Worm (Caenorhabditis elegans) whole organism, L3 larva: Measurements from ENCODE around the gene F23D12.4.

Experiments used
- R02D3.7 ChIP-seq: fragments of 150-350 bp; optimal IDR thresholded peaks from 2 replicates; lab custom pipeline; 2014; ENCODE audit warnings: missing biosample characterization, missing genetic modification characterization
- ZK546.5 ChIP-seq: sonication (generic microtip); optimal IDR thresholded peaks from 2 replicates; lab custom pipeline; 2017; ENCODE audit warnings: missing biosample characterization, missing genetic modification characterization
- aly-2 ChIP-seq: fragments of 150-350 bp; optimal IDR thresholded peaks from 2 replicates; lab custom pipeline; 2014; ENCODE audit warnings: missing biosample characterization, missing genetic modification characterization
- ama-1 ChIP-seq: fragments of 150-350 bp; optimal IDR thresholded peaks from 2 replicates; lab custom pipeline; 2018
- ceh-16 ChIP-seq: sonication (generic microtip); optimal IDR thresholded peaks from 2 replicates; lab custom pipeline; 2017; ENCODE audit warnings: missing biosample characterization, missing genetic modification characterization
- ceh-28 ChIP-seq: fragments of 150-350 bp; optimal IDR thresholded peaks from 2 replicates; lab custom pipeline; 2014; ENCODE audit warnings: missing biosample characterization, missing genetic modification reagents, missing genetic modification characterization
- ceh-82 ChIP-seq: fragments of 150-350 bp; optimal IDR thresholded peaks from 2 replicates; lab custom pipeline; 2014; ENCODE audit warnings: missing biosample characterization, missing genetic modification characterization
- ceh-9 ChIP-seq: sonication (generic microtip); optimal IDR thresholded peaks from 2 replicates; lab custom pipeline; 2018; ENCODE audit warnings: missing biosample characterization, missing genetic modification characterization
- daf-12 ChIP-seq: fragments of 150-350 bp; optimal IDR thresholded peaks from 2 replicates; lab custom pipeline; 2014; ENCODE audit warnings: missing biosample characterization, missing genetic modification reagents, missing genetic modification characterization
- egl-27 ChIP-seq: sonication (generic microtip); optimal IDR thresholded peaks from 4 replicates; lab custom pipeline; 2017; ENCODE audit warnings: missing biosample characterization, missing genetic modification reagents, missing genetic modification characterization
- egl-5 ChIP-seq: fragments of 150-350 bp; optimal IDR thresholded peaks from 2 replicates; lab custom pipeline; 2017; ENCODE audit warnings: missing biosample characterization, missing genetic modification reagents, missing genetic modification characterization, inconsistent platforms
- elt-1 ChIP-seq: fragments of 150-350 bp; optimal IDR thresholded peaks from 2 replicates; lab custom pipeline; 2014; ENCODE audit warnings: missing biosample characterization, missing genetic modification characterization
- elt-2 ChIP-seq: sonication (generic microtip); optimal IDR thresholded peaks from 2 replicates; lab custom pipeline; 2016; ENCODE audit warnings: missing genetic modification reagents, mild to moderate bottlenecking, missing genetic modification characterization, missing compliant biosample characterization
- elt-3 ChIP-seq, 3 experiments: fragments of 150-350 bp in 1 of 3; sonication (generic microtip) in 2 of 3; optimal IDR thresholded peaks; 2 replicates in 2 of 3; 4 replicates in 1 of 3; lab custom pipeline; 2014 to 2017; ENCODE audit warnings: missing biosample characterization in 3 of 3, missing genetic modification characterization in 3 of 3
- eor-1 ChIP-seq, 2 experiments: fragments of 150-350 bp; optimal IDR thresholded peaks; 2 replicates each; lab custom pipeline; 2014 to 2018; ENCODE audit warnings: missing biosample characterization in 2 of 2, missing genetic modification characterization in 2 of 2
- fkh-10 ChIP-seq: sonication (generic microtip); optimal IDR thresholded peaks from 2 replicates; lab custom pipeline; 2017; ENCODE audit warnings: missing biosample characterization, missing genetic modification reagents, missing genetic modification characterization
- fkh-2 ChIP-seq: fragments of 150-350 bp; optimal IDR thresholded peaks from 2 replicates; lab custom pipeline; 2014; ENCODE audit warnings: missing biosample characterization, missing genetic modification reagents, missing genetic modification characterization
- fos-1 ChIP-seq: fragments of 150-350 bp; optimal IDR thresholded peaks from 2 replicates; lab custom pipeline; 2014; ENCODE audit warnings: missing biosample characterization, missing genetic modification characterization
- hmg-11 ChIP-seq: sonication (generic microtip); optimal IDR thresholded peaks from 2 replicates; lab custom pipeline; 2016; ENCODE audit warnings: missing genetic modification characterization, missing compliant biosample characterization
- jun-1 ChIP-seq: fragments of 150-350 bp; optimal IDR thresholded peaks from 2 replicates; lab custom pipeline; 2014; ENCODE audit warnings: missing biosample characterization, missing genetic modification reagents, missing genetic modification characterization
- lin-15B ChIP-seq: fragments of 150-350 bp; optimal IDR thresholded peaks from 2 replicates; lab custom pipeline; 2014; ENCODE audit warnings: missing biosample characterization, missing genetic modification characterization
- lin-39 ChIP-seq: fragments of 150-350 bp; optimal IDR thresholded peaks from 2 replicates; lab custom pipeline; 2018; ENCODE audit warnings: missing biosample characterization, missing genetic modification reagents, missing genetic modification characterization
- lsy-12 ChIP-seq: sonication (generic microtip); optimal IDR thresholded peaks from 2 replicates; lab custom pipeline; 2016; ENCODE audit warnings: mild to moderate bottlenecking, missing genetic modification characterization, missing compliant biosample characterization
- mdl-1 ChIP-seq: fragments of 150-350 bp; optimal IDR thresholded peaks from 2 replicates; lab custom pipeline; 2014; ENCODE audit warnings: missing biosample characterization, missing genetic modification characterization
- mml-1 ChIP-seq: fragments of 150-350 bp; sonication (generic microtip); optimal IDR thresholded peaks from 3 replicates; lab custom pipeline; 2014; ENCODE audit warnings: missing biosample characterization, missing genetic modification characterization
- nfya-1 ChIP-seq: sonication (generic microtip); optimal IDR thresholded peaks from 2 replicates; lab custom pipeline; 2017; ENCODE audit warnings: missing genetic modification characterization, mild to moderate bottlenecking, missing compliant biosample characterization, antibody characterized with exemption, moderate library complexity; ENCODE audit not compliant: insufficient read depth
- nhr-11 ChIP-seq: fragments of 150-350 bp; optimal IDR thresholded peaks from 2 replicates; lab custom pipeline; 2014; ENCODE audit warnings: missing biosample characterization, missing genetic modification characterization
- nhr-12 ChIP-seq: fragments of 150-350 bp; optimal IDR thresholded peaks from 2 replicates; lab custom pipeline; 2014; ENCODE audit warnings: missing biosample characterization, missing genetic modification characterization
- nhr-23 ChIP-seq: fragments of 150-350 bp; optimal IDR thresholded peaks from 2 replicates; lab custom pipeline; 2014; ENCODE audit warnings: missing biosample characterization, missing genetic modification reagents, missing genetic modification characterization
- nhr-237 ChIP-seq: fragments of 150-350 bp; optimal IDR thresholded peaks from 2 replicates; lab custom pipeline; 2014; ENCODE audit warnings: missing biosample characterization, missing genetic modification characterization
- nhr-25 ChIP-seq: sonication (generic microtip); optimal IDR thresholded peaks from 2 replicates; lab custom pipeline; 2017; ENCODE audit warnings: missing biosample characterization, missing genetic modification characterization
- nhr-28 ChIP-seq: fragments of 150-350 bp; optimal IDR thresholded peaks from 2 replicates; lab custom pipeline; 2014; ENCODE audit warnings: missing biosample characterization, missing genetic modification characterization
- nhr-43 ChIP-seq: sonication (generic microtip); optimal IDR thresholded peaks from 2 replicates; lab custom pipeline; 2016; ENCODE audit warnings: mild to moderate bottlenecking, missing genetic modification characterization, missing compliant biosample characterization; ENCODE audit not compliant: poor library complexity, severe bottlenecking
- nhr-67 ChIP-seq: fragments of 150-350 bp; optimal IDR thresholded peaks from 2 replicates; lab custom pipeline; 2014; ENCODE audit warnings: missing biosample characterization, missing genetic modification characterization
- nhr-76 ChIP-seq: fragments of 150-350 bp; sonication (generic microtip); optimal IDR thresholded peaks from 5 replicates; lab custom pipeline; 2014; ENCODE audit warnings: missing biosample characterization, missing genetic modification characterization
- nhr-77 ChIP-seq: fragments of 150-350 bp; optimal IDR thresholded peaks from 2 replicates; lab custom pipeline; 2014; ENCODE audit warnings: missing biosample characterization, missing genetic modification characterization
- pha-4 ChIP-seq: fragments of 150-350 bp; optimal IDR thresholded peaks from 2 replicates; lab custom pipeline; 2014; ENCODE audit warnings: missing biosample characterization, missing genetic modification reagents, missing genetic modification characterization
- pqm-1 ChIP-seq: fragments of 150-350 bp; optimal IDR thresholded peaks from 2 replicates; lab custom pipeline; 2017; ENCODE audit warnings: missing biosample characterization, missing genetic modification characterization, inconsistent platforms
- sea-2 ChIP-seq: fragments of 150-350 bp; sonication (generic microtip); optimal IDR thresholded peaks from 4 replicates; lab custom pipeline; 2014; ENCODE audit warnings: missing biosample characterization, missing genetic modification reagents, missing genetic modification characterization
- skn-1 ChIP-seq: fragments of 150-350 bp; optimal IDR thresholded peaks from 2 replicates; lab custom pipeline; 2014; ENCODE audit warnings: missing biosample characterization, missing genetic modification characterization
- snpc-4 ChIP-seq: fragments of 150-350 bp; optimal IDR thresholded peaks from 2 replicates; lab custom pipeline; 2014; ENCODE audit warnings: missing biosample characterization, missing genetic modification characterization
- tbx-2 ChIP-seq: sonication (generic microtip); optimal IDR thresholded peaks from 2 replicates; lab custom pipeline; 2016; ENCODE audit warnings: mild to moderate bottlenecking, missing genetic modification characterization, missing compliant biosample characterization
- unc-39 ChIP-seq: sonication (generic microtip); optimal IDR thresholded peaks from 4 replicates; lab custom pipeline; 2017; ENCODE audit warnings: missing biosample characterization, missing genetic modification characterization
- unc-62 ChIP-seq: fragments of 150-350 bp; sonication (generic microtip); optimal IDR thresholded peaks from 4 replicates; lab custom pipeline; 2014; ENCODE audit warnings: missing biosample characterization, missing genetic modification reagents, missing genetic modification characterization
- zag-1 ChIP-seq: fragments of 150-350 bp; optimal IDR thresholded peaks from 2 replicates; lab custom pipeline; 2014; ENCODE audit warnings: missing biosample characterization, missing genetic modification characterization
- ztf-11 ChIP-seq: fragments of 150-350 bp; optimal IDR thresholded peaks from 2 replicates; lab custom pipeline; 2014; ENCODE audit warnings: missing biosample characterization, missing genetic modification characterization
- ztf-4 ChIP-seq: fragments of 150-350 bp; optimal IDR thresholded peaks from 2 replicates; lab custom pipeline; 2014; ENCODE audit warnings: missing biosample characterization, missing genetic modification characterization

Gene F23D12.4

DNA sequence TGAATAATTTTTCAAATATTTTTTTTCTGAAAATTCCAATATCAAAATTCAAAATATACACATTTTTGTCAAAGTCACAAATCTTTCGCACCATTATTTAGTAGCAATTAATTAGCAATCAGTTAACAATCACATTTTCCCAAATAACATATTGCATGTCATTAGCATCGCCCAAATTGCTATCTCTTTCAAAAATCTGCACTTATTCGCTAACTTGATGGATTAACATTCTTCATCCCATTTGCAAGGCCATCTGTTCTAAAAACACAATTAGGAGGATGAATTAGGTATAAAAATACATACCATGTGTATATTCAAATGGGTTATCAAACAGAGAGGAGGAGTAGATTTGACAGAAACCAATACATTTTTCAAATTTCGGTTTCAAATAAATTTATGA, 42.5 kb downstream of the F23D12.4 start:
- TF ChIP-seq nhr-43 (tag; lab: Kevin White, UChicago) (no peak), ztf-4 (tag; lab: Kevin White, UChicago) (no peak), ztf-11 (no peak), nhr-25 (peak; percentile 68), ceh-28 (tag; lab: Kevin White, UChicago) (no peak), ceh-9 (tag; lab: Kevin White, UChicago) (no peak), elt-1 (tag; lab: Kevin White, UChicago) (peak; percentile 29), eor-1 (tag; optimal IDR thresholded peaks at IDR 0.05; lab: Kevin White, UChicago) (no peak)

DNA sequence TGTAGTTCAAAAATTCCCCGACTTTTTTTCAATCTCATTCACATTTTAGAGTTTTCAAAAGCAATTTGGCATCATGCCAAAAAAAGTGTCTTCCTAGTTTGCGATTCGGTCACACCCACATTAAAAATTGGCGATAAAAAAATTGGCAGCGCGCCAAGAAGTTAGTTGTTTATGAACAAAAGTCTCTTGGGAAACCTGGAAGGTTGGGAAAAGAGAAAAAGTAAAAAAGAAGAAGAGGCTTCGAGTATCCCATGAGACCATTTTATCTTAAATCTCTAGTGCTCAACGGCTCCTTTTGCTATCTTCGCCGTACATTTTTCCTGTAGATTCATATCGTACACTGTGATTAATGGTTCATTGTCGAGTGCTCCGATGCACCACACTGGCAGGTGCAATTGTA, 43.0 kb downstream of the F23D12.4 start:
- TF ChIP-seq nhr-237 (tag; lab: Kevin White, UChicago) = no peak
- TF ChIP-seq zag-1 = no peak
- TF ChIP-seq elt-1 (tag; lab: Kevin White, UChicago) = peak; percentile 66
- TF ChIP-seq fkh-2 (tag; lab: Kevin White, UChicago) = no peak
- TF ChIP-seq elt-3 (tag; optimal IDR thresholded peaks at IDR 0.05; lab: Kevin White, UChicago) = no peak
- TF ChIP-seq snpc-4 (tag; lab: Kevin White, UChicago) = no peak
- no peak for TF ChIP-seq unc-62
- TF ChIP-seq lin-39 (tag; lab: Kevin White, UChicago) = peak; percentile 25

DNA sequence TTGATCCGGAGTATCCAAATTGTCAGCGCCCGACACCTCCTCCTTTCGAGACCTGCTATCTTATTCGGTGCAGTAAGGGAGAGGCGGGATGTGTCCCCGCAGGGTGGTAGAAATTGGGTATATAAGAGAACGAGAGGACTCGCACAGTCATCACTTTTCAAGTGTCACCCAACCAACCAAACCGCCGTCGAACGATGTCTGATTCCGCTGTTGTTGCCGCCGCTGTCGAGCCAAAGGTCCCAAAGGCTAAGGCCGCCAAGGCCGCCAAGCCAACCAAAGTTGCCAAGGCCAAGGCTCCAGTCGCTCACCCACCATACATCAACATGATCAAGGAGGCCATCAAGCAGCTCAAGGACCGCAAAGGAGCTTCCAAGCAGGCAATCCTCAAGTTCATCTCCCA, 45.1 kb downstream of the F23D12.4 start, which contains the start of gene his-24:
TSS of gene his-24 (plus strand) at position 150 of the 400 bp plus-strand sequence.
- no peak for TF ChIP-seq ztf-4 (tag; lab: Kevin White, UChicago)
- TF ChIP-seq nhr-11 (tag; lab: Kevin White, UChicago) = no peak
- peak; percentile 92 for TF ChIP-seq lin-39 (tag; lab: Kevin White, UChicago)
- no peak for TF ChIP-seq ceh-16
- TF ChIP-seq nhr-28 (tag; lab: Kevin White, UChicago) = no peak
- peak; percentile 7 for TF ChIP-seq elt-1 (tag; lab: Kevin White, UChicago)
- TF ChIP-seq mml-1 (tag; lab: Kevin White, UChicago) = no peak
- no peak for TF ChIP-seq eor-1 (tag; optimal IDR thresholded peaks at IDR 0.05; lab: Kevin White, UChicago)
- no peak for TF ChIP-seq daf-12 (tag; lab: Kevin White, UChicago)
- TF ChIP-seq fkh-2 (tag; lab: Kevin White, UChicago) = no peak
- TF ChIP-seq mdl-1 (tag; lab: Kevin White, UChicago) = no peak
- TF ChIP-seq egl-5 (tag; lab: Kevin White, UChicago) = no peak
- no peak for TF ChIP-seq unc-62
- TF ChIP-seq jun-1 (tag; lab: Kevin White, UChicago) = peak; percentile 60
- peak; percentile 59 for TF ChIP-seq elt-2
- no peak for TF ChIP-seq zag-1
- TF ChIP-seq nhr-23 (tag; lab: Kevin White, UChicago) = peak; percentile 86
- peak; percentile 16 for TF ChIP-seq R02D3.7
- no peak for TF ChIP-seq aly-2 (tag; lab: Kevin White, UChicago)
- TF ChIP-seq snpc-4 (tag; lab: Kevin White, UChicago) = peak; percentile 33
- TF ChIP-seq nhr-76 (tag; lab: Kevin White, UChicago) = no peak
- peak; percentile 18 for TF ChIP-seq tbx-2 (tag; lab: Kevin White, UChicago)
- no peak for TF ChIP-seq fos-1 (tag; lab: Kevin White, UChicago)
- TF ChIP-seq nhr-25 = peak; percentile 94
- TF ChIP-seq nhr-67 (tag; lab: Kevin White, UChicago) = no peak
- no peak for TF ChIP-seq ztf-11
- peak; percentile 81 for TF ChIP-seq pha-4 (tag; lab: Kevin White, UChicago)
- peak; percentile 49 for TF ChIP-seq egl-27 (tag; lab: Kevin White, UChicago)
- peak; percentile 82 for TF ChIP-seq skn-1 (tag; lab: Kevin White, UChicago)
- no peak for TF ChIP-seq unc-39 (tag; lab: Kevin White, UChicago)
- no peak for TF ChIP-seq ceh-28 (tag; lab: Kevin White, UChicago)
- TF ChIP-seq lin-15B (tag; lab: Kevin White, UChicago) = no peak
- no peak for TF ChIP-seq fkh-10 (GFP tag; lab: Kevin White, UChicago)
- TF ChIP-seq ceh-82 = peak; percentile 38
- TF ChIP-seq pqm-1 (tag; lab: Kevin White, UChicago) = no peak
- peak; percentile 60 for TF ChIP-seq nhr-43 (tag; lab: Kevin White, UChicago)
- no peak for TF ChIP-seq ZK546.5 (tag; lab: Kevin White, UChicago)
- TF ChIP-seq sea-2 = no peak
- TF ChIP-seq ama-1 (lab: Kevin White, UChicago) = peak; percentile 91
- TF ChIP-seq nfya-1 (tag; lab: Kevin White, UChicago) = peak; percentile 72
- peak in 1 of 3 experiments; percentile 10 for TF ChIP-seq elt-3 (tag; optimal IDR thresholded peaks at IDR 0.05; lab: Kevin White, UChicago)
- no peak for TF ChIP-seq nhr-237 (tag; lab: Kevin White, UChicago)
- peak; percentile 75 for TF ChIP-seq lsy-12 (tag; lab: Kevin White, UChicago)
- no peak for TF ChIP-seq ceh-9 (tag; lab: Kevin White, UChicago)
- TF ChIP-seq hmg-11 = peak; percentile 56
- peak; percentile 3 for TF ChIP-seq nhr-77 (tag; lab: Kevin White, UChicago)
- TF ChIP-seq nhr-12 = no peak
